Worm (Caenorhabditis elegans): Measurements from ENCODE around the gene pha-4.

The pha-4 gene

DNA sequence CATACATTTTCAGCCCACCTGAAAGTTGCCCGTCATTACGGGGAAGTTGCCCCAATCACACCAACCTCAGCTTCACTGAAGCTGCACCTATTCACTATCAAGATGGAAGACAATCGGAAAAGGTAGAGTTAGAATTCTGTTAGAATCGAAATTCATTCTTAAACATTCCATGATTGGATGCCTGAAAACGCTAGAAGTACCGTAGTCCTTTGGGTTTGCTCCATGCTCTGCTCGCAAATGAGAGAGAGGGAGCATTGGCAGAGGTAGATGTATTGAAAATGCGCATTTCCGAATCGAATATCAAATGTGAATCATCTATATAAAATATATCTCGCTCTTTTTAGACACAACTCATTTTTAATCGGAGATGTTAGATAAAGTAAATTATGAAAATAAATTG lies 27.5 kb downstream of the pha-4 start, which contains the start of gene hif-1:
hif-1 (plus strand) TSS at position 8 of the 400 bp plus-strand sequence.
- TF ChIP-seq tab-1 (GFP tag; IDR thresholded peaks at IDR 0.05) (no peak), ztf-23 (GFP tag; IDR thresholded peaks at IDR 0.05) (no peak), ztf-29 (GFP tag; IDR thresholded peaks at IDR 0.05) (no peak)

DNA sequence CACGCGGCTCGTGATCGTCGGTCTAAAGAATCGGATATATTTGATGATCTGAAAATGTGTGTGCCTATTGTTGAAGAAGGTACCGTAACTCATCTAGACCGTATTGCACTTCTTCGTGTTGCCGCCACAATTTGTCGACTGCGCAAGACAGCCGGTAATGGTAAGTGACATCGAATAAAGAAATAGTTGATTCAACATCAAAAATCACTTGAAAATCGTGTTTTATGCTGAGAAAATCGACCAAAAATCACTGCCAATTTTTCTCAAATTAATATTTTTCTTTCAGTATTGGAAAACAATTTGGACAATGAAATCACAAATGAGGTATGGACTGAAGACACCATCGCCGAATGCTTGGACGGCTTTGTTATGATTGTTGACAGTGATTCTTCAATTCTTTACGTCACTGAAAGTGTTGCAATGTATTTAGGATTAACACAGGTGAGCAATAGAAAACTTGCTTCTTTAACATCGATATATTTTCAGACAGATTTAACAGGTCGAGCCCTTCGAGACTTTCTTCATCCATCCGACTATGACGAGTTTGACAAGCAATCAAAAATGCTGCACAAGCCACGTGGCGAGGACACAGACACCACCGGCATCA lies 28.6 kb downstream of the pha-4 start:
- TF ChIP-seq ref-1 (GFP tag; conservative IDR thresholded peaks at IDR 0.05) (no peak), med-1 (GFP tag; optimal IDR thresholded peaks at IDR 0.05; ENCODE audit: insufficient read depth) (no peak), tab-1 (GFP tag; IDR thresholded peaks at IDR 0.05) (no peak), T22C8.4 (GFP tag; IDR thresholded peaks at IDR 0.05) (no peak), ztf-29 (GFP tag; IDR thresholded peaks at IDR 0.05) (no peak), flt-1 (GFP tag; IDR thresholded peaks at IDR 0.05) (no peak), cog-1 (tag; optimal IDR thresholded peaks at IDR 0.05) (no peak), ztf-23 (GFP tag; IDR thresholded peaks at IDR 0.05) (no peak), klf-2 (GFP tag; conservative IDR thresholded peaks at IDR 0.05) (no peak)

DNA sequence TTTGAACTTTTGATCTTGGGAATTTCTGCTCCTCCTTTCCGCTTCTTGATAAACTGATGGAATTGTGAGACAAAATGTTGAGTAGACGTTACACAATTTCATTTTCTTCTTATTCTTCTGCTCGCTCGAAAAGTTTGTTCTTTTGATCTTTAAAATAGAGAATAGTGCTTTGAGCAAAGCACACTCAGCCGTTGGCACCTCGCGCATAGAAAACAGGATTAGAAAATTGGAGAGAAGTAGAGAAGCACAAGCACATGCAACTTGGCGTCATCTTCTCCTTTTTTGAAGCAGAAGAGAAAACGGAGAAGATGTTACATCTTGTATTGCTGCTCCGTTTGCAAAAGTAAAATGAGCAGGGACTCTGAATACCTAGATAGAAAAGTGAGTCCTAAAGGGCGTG lies 29.3 kb downstream of the pha-4 start:
- no peak for TF ChIP-seq flt-1 (GFP tag; IDR thresholded peaks at IDR 0.05)
- no peak for TF ChIP-seq ztf-29 (GFP tag; IDR thresholded peaks at IDR 0.05)
- TF ChIP-seq med-1 (GFP tag; optimal IDR thresholded peaks at IDR 0.05; ENCODE audit: insufficient read depth): no peak
- no peak for TF ChIP-seq ztf-23 (GFP tag; IDR thresholded peaks at IDR 0.05)
- TF ChIP-seq T22C8.4 (GFP tag; IDR thresholded peaks at IDR 0.05): no peak
- no peak for TF ChIP-seq ref-1 (GFP tag; conservative IDR thresholded peaks at IDR 0.05)
- TF ChIP-seq tab-1 (GFP tag; IDR thresholded peaks at IDR 0.05): no peak
- no peak for TF ChIP-seq cog-1 (tag; optimal IDR thresholded peaks at IDR 0.05)
- no peak for TF ChIP-seq klf-2 (GFP tag; conservative IDR thresholded peaks at IDR 0.05)

DNA sequence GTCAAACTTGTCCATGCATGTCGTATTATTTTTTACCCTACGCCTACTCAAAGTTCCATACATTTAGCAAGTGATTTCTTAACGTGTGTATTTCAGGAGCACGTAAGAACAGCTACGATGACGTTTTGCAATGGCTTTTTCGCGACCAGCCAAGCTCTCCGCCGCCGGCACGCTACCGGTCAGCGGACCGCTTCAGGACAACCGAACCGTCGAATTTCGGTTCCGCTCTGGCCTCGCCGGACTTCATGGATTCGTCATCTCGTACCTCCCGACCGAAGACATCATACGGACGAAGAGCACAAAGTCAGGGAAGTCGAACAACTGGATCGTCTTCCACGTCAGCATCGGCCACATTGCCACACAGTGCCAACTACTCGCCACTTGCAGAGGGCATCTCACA lies 30.8 kb downstream of the pha-4 start:
- TF ChIP-seq flt-1 (GFP tag; IDR thresholded peaks at IDR 0.05) (no peak), ref-1 (GFP tag; conservative IDR thresholded peaks at IDR 0.05) (no peak), T22C8.4 (GFP tag; IDR thresholded peaks at IDR 0.05) (no peak), cog-1 (tag; optimal IDR thresholded peaks at IDR 0.05) (no peak), klf-2 (GFP tag; conservative IDR thresholded peaks at IDR 0.05) (no peak), med-1 (GFP tag; optimal IDR thresholded peaks at IDR 0.05; ENCODE audit: insufficient read depth) (no peak), ztf-23 (GFP tag; IDR thresholded peaks at IDR 0.05) (no peak), tab-1 (GFP tag; IDR thresholded peaks at IDR 0.05) (no peak), ztf-29 (GFP tag; IDR thresholded peaks at IDR 0.05) (no peak)

DNA sequence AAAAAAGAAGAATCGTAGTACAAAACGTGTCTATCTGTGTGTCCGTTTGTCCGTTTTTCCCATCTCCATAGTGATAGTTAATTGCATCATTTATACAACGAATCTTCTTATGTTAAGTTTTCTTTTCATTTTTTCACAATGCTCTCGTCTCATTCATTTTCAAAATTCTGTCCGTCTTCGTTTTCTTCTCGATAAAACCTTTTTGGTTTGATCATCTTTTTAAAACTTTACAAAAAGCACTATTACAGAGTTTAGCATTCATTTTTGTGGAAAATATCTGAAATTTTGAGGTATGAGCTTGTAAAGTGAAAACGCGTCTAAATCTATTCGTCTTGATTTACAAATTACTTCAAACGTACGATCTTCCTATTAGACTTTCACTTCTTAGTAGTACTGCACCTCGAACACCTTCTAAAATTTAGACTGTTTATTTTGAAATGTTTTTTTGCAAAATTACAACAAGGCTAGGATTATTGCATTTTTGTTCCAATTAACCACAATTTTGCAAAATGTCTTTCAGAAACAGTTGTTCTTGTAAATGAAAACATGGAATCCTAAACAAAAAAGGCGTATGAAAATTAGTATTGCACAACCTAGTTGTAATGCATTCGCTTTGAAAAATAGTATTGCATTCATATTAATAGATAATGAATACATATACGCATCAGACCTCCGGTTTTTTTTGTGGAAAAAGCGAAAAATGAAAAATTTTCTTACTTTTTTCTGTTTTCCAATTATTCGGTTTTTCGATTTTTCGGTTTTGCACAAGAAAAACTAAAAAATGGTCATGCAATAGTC lies 32.4 kb downstream of the pha-4 start:
- TF ChIP-seq T22C8.4 (GFP tag; IDR thresholded peaks at IDR 0.05) (no peak), ref-1 (GFP tag; conservative IDR thresholded peaks at IDR 0.05) (no peak), ztf-23 (GFP tag; IDR thresholded peaks at IDR 0.05) (no peak), cog-1 (tag; optimal IDR thresholded peaks at IDR 0.05) (no peak), med-1 (GFP tag; optimal IDR thresholded peaks at IDR 0.05; ENCODE audit: insufficient read depth) (no peak), klf-2 (GFP tag; conservative IDR thresholded peaks at IDR 0.05) (no peak)

DNA sequence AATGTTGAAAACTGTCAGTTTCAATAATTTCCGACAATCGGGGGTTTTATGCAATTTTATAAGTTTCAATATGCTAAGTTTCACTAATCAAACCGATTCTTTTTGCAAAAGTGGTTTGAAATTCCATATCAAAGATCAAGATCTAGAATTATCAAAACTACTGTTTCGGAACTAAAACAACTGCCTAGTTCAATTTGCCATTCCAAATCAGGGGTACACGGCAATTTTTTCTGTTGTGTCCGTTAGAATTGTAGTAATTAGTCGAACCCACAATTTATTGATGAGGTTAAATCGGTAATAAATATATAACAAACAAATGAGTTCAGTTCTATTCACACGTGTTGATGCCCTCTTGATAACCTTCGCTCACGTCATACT lies 33.0 kb downstream of the pha-4 start:
- TF ChIP-seq med-1 (GFP tag; optimal IDR thresholded peaks at IDR 0.05; ENCODE audit: insufficient read depth) (no peak), klf-2 (GFP tag; conservative IDR thresholded peaks at IDR 0.05) (no peak)

DNA sequence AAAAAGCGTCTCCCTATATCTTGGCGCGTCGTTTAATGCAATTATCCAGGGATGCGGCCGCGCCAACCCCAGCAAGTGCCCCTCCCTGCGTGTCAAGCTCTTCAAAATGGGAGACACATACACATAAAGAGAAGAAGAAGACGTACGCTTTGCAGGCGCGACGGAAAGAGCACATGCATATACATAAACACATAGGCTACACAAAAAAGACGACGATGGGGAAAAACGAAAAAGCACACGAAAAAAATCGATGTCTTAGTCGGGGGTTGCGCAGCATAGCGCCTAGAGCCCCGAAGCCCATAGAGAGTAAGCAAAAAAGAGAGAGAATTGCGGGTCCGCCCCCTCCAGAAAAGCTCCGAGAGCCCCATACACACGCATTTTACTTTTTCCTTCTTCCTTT lies 36.3 kb downstream of the pha-4 start, which contains the start of gene tpan-1:
tpan-1 (plus strand) TSS at position 398 of the 400 bp plus-strand sequence.
- TF ChIP-seq tab-1 (GFP tag; IDR thresholded peaks at IDR 0.05) (no peak), med-1 (GFP tag; optimal IDR thresholded peaks at IDR 0.05; ENCODE audit: insufficient read depth) (no peak), ref-1 (GFP tag; conservative IDR thresholded peaks at IDR 0.05) (no peak), ztf-23 (GFP tag; IDR thresholded peaks at IDR 0.05) (no peak), flt-1 (GFP tag; IDR thresholded peaks at IDR 0.05) (no peak), klf-2 (GFP tag; conservative IDR thresholded peaks at IDR 0.05) (no peak), cog-1 (tag; optimal IDR thresholded peaks at IDR 0.05) (no peak), ztf-29 (GFP tag; IDR thresholded peaks at IDR 0.05) (no peak), T22C8.4 (GFP tag; IDR thresholded peaks at IDR 0.05) (no peak)

DNA sequence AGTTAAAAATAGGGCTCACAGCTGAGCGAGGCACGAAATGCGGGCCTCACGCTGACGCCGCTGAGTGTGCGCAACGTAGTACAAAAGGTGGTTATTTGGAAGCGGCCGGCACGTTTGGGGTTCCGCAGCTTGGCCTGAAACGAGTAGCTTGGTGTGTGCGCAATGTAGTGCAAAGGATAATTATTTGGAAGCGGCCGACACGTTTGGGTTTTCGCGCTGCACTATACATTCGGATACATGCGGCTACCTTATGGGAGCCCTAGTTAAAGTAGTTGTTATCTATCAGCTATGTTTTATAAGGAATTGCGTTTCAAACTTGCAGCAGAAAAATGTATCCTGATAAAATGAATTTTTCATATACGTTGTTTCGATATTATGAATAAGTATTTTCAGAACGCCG lies 37.2 kb downstream of the pha-4 start, which contains the start of gene Y44A6D.1:
Y44A6D.1 (minus strand) TSS at position 23 of the 400 bp plus-strand sequence.
- TF ChIP-seq cog-1 (tag; optimal IDR thresholded peaks at IDR 0.05) (no peak), T22C8.4 (GFP tag; IDR thresholded peaks at IDR 0.05) (no peak), tab-1 (GFP tag; IDR thresholded peaks at IDR 0.05) (no peak), ztf-29 (GFP tag; IDR thresholded peaks at IDR 0.05) (no peak), ref-1 (GFP tag; conservative IDR thresholded peaks at IDR 0.05) (no peak), med-1 (GFP tag; optimal IDR thresholded peaks at IDR 0.05; ENCODE audit: insufficient read depth) (no peak), flt-1 (GFP tag; IDR thresholded peaks at IDR 0.05) (no peak), ztf-23 (GFP tag; IDR thresholded peaks at IDR 0.05) (no peak), klf-2 (GFP tag; conservative IDR thresholded peaks at IDR 0.05) (no peak)

DNA sequence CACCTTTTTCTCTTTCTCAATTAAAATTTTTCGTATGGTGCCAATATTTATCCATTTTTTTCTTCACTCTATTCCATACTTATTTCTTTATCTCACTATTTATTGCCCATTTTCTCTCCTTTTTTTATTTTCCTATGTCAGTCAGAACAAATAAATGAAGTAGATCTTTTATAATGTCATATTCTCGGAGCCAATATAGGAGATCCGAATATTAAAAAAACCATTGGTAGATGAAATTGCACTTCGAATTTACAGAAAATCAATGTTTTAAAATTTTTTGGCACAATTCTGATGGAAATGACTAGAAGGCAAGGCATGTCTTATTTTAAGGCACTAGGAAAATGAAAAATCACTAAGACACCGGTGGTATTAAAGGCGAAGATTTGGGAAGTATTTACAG lies 37.8 kb downstream of the pha-4 start:
- TF ChIP-seq ztf-29 (GFP tag; IDR thresholded peaks at IDR 0.05): no peak
- no peak for TF ChIP-seq med-1 (GFP tag; optimal IDR thresholded peaks at IDR 0.05; ENCODE audit: insufficient read depth)
- no peak for TF ChIP-seq klf-2 (GFP tag; conservative IDR thresholded peaks at IDR 0.05)
- no peak for TF ChIP-seq ref-1 (GFP tag; conservative IDR thresholded peaks at IDR 0.05)
- no peak for TF ChIP-seq T22C8.4 (GFP tag; IDR thresholded peaks at IDR 0.05)
- TF ChIP-seq ztf-23 (GFP tag; IDR thresholded peaks at IDR 0.05): no peak
- TF ChIP-seq flt-1 (GFP tag; IDR thresholded peaks at IDR 0.05): no peak
- TF ChIP-seq cog-1 (tag; optimal IDR thresholded peaks at IDR 0.05): no peak
- no peak for TF ChIP-seq tab-1 (GFP tag; IDR thresholded peaks at IDR 0.05)
